Fruit fly (Drosophila melanogaster) whole organism, embryonic: ENCODE measurements around the gene CG14646.

Experiments
- Antp ChIP-seq: fragments of 200-800 bp; sonication (Bioruptor generic); optimal IDR thresholded peaks from 3 replicates; lab custom pipeline; 2016; ENCODE audit warnings: missing biosample characterization, missing genetic modification characterization
- Bgb ChIP-seq: fragments of 200-800 bp; sonication (Bioruptor generic); IDR thresholded peaks from 2 replicates; pipeline ENCODE4 v1.3.6; 2022; ENCODE audit warnings: missing biosample characterization, missing genetic modification characterization; ENCODE audit not compliant: partially characterized antibody
- CG11247 ChIP-seq: fragments of 200-800 bp; sonication (Bioruptor generic); IDR thresholded peaks from 2 replicates; pipeline ENCODE4 v1.3.6; 2022; ENCODE audit warnings: missing biosample characterization, missing genetic modification characterization
- CG13123 ChIP-seq: fragments of 200-800 bp; sonication (Bioruptor generic); optimal IDR thresholded peaks from 2 replicates; lab custom pipeline; 2016; ENCODE audit warnings: missing biosample characterization, missing genetic modification characterization
- CG1529 ChIP-seq: fragments of 200-800 bp; sonication (Bioruptor generic); optimal IDR thresholded peaks from 3 replicates; lab custom pipeline; 2018; ENCODE audit warnings: missing biosample characterization, missing genetic modification characterization
- CG1603 ChIP-seq: fragments of 200-800 bp; sonication (Bioruptor generic); optimal IDR thresholded peaks from 2 replicates; lab custom pipeline; 2019; ENCODE audit warnings: missing biosample characterization, mild to moderate bottlenecking, missing genetic modification characterization, moderate library complexity
- CG17361 ChIP-seq: fragments of 200-800 bp; sonication (Bioruptor generic); IDR thresholded peaks from 3 replicates; pipeline ENCODE4 v1.3.6; 2022; ENCODE audit warnings: missing biosample characterization, missing genetic modification characterization
- CG17568 ChIP-seq: fragments of 200-800 bp; sonication (Bioruptor generic); optimal IDR thresholded peaks from 2 replicates; lab custom pipeline; 2018; ENCODE audit warnings: missing biosample characterization, mild to moderate bottlenecking, missing genetic modification characterization, moderate library complexity
- CG18476 ChIP-seq: fragments of 200-800 bp; sonication (Bioruptor generic); optimal IDR thresholded peaks from 2 replicates; lab custom pipeline; 2016; ENCODE audit warnings: missing biosample characterization, mild to moderate bottlenecking, missing genetic modification characterization
- CG3281 ChIP-seq: fragments of 200-800 bp; sonication (Bioruptor generic); optimal IDR thresholded peaks from 3 replicates; lab custom pipeline; 2017; ENCODE audit warnings: missing biosample characterization, mild to moderate bottlenecking, missing genetic modification characterization
- CG34422 ChIP-seq: fragments of 200-800 bp; sonication (Bioruptor generic); IDR thresholded peaks from 3 replicates; pipeline ENCODE4 v1.3.6; 2022; ENCODE audit warnings: missing biosample characterization, missing genetic modification characterization
- CG3847 ChIP-seq: fragments of 200-800 bp; sonication (Bioruptor generic); IDR thresholded peaks from 2 replicates; pipeline ENCODE4 v1.3.6; 2022; ENCODE audit warnings: missing biosample characterization, missing genetic modification characterization
- CG4820 ChIP-seq: fragments of 200-800 bp; sonication (Bioruptor generic); optimal IDR thresholded peaks from 3 replicates; lab custom pipeline; 2016; ENCODE audit warnings: missing biosample characterization, missing genetic modification characterization
- CG7987 ChIP-seq: fragments of 200-800 bp; sonication (Bioruptor generic); optimal IDR thresholded peaks from 2 replicates; lab custom pipeline; 2018; ENCODE audit warnings: missing biosample characterization, mild to moderate bottlenecking, missing genetic modification characterization, moderate library complexity
- D19A ChIP-seq: fragments of 200-800 bp; optimal IDR thresholded peaks from 3 replicates; lab custom pipeline; 2019; ENCODE audit warnings: missing biosample characterization, mild to moderate bottlenecking, missing genetic modification characterization, moderate library complexity
- Elba2 ChIP-seq: fragments of 200-800 bp; sonication (Bioruptor generic); optimal IDR thresholded peaks from 3 replicates; lab custom pipeline; 2016; ENCODE audit warnings: missing biosample characterization, missing genetic modification characterization
- Gug ChIP-seq: fragments of 200-800 bp; sonication (Bioruptor generic); IDR thresholded peaks from 4 replicates; pipeline ENCODE4 v1.3.6; 2022; ENCODE audit warnings: missing biosample characterization, missing genetic modification characterization
- HLH54F ChIP-seq: fragments of 200-800 bp; sonication (Bioruptor generic); optimal IDR thresholded peaks from 3 replicates; lab custom pipeline; 2016; ENCODE audit warnings: missing biosample characterization, missing genetic modification characterization
- Hr78 ChIP-seq, 2 experiments: fragments of 200-800 bp in 1 of 2; fragments of >200 bp in 1 of 2; sonication (Bioruptor generic) in 1 of 2; optimal IDR thresholded peaks; 2 replicates each; lab custom pipeline; 2017 to 2019; ENCODE audit warnings: missing biosample characterization in 2 of 2, missing genetic modification characterization in 2 of 2, mild to moderate bottlenecking in 1 of 2, moderate library complexity in 1 of 2
- NFAT ChIP-seq: fragments of 200-800 bp; sonication (Bioruptor generic); IDR thresholded peaks from 2 replicates; pipeline ENCODE4 v1.3.6; 2022; ENCODE audit warnings: missing biosample characterization, missing genetic modification characterization
- Nf-YA ChIP-seq: fragments of 200-800 bp; sonication (Bioruptor generic); IDR thresholded peaks from 2 replicates; pipeline ENCODE4 v1.3.6; 2022; ENCODE audit warnings: missing biosample characterization, missing genetic modification characterization
- Nf-YC ChIP-seq: fragments of 200-800 bp; optimal IDR thresholded peaks from 3 replicates; lab custom pipeline; 2019; ENCODE audit warnings: missing biosample characterization, mild to moderate bottlenecking, missing genetic modification characterization, moderate library complexity
- Ptx1 ChIP-seq: fragments of 200-800 bp; sonication (Bioruptor generic); IDR thresholded peaks from 2 replicates; pipeline ENCODE4 v1.3.6; 2022; ENCODE audit warnings: missing biosample characterization, missing genetic modification characterization
- Sin3A ChIP-seq: fragments of >200 bp; optimal IDR thresholded peaks from 2 replicates; lab custom pipeline; 2018
- ash1 ChIP-seq: fragments of 200-800 bp; sonication (Bioruptor generic); optimal IDR thresholded peaks from 2 replicates; lab custom pipeline; 2018; ENCODE audit warnings: missing biosample characterization, mild to moderate bottlenecking, missing genetic modification characterization
- ci ChIP-seq: fragments of 200-800 bp; sonication (Bioruptor generic); IDR thresholded peaks from 3 replicates; pipeline ENCODE4 v1.3.6; 2022; ENCODE audit warnings: missing biosample characterization, missing genetic modification characterization
- dmrt99B ChIP-seq: fragments of 200-800 bp; sonication (Bioruptor generic); optimal IDR thresholded peaks from 2 replicates; lab custom pipeline; 2018; ENCODE audit warnings: missing biosample characterization, mild to moderate bottlenecking, missing genetic modification characterization, moderate library complexity
- dpn ChIP-seq, 2 experiments: fragments of 200-800 bp; sonication (Bioruptor generic); optimal IDR thresholded peaks; 3 replicates each; lab custom pipeline; 2016; ENCODE audit warnings: missing biosample characterization in 2 of 2, missing genetic modification characterization in 2 of 2
- dysf ChIP-seq: fragments of 200-800 bp; sonication (Bioruptor generic); IDR thresholded peaks from 3 replicates; pipeline ENCODE4 v1.3.6; 2022; ENCODE audit warnings: missing biosample characterization, missing genetic modification characterization
- emc ChIP-seq: fragments of 200-800 bp; sonication (Bioruptor generic); optimal IDR thresholded peaks from 2 replicates; lab custom pipeline; 2016; ENCODE audit warnings: missing biosample characterization, missing genetic modification characterization
- ems ChIP-seq: fragments of 200-800 bp; sonication (Bioruptor generic); optimal IDR thresholded peaks from 3 replicates; lab custom pipeline; 2016; ENCODE audit warnings: missing biosample characterization, missing genetic modification characterization
- eve ChIP-seq, 2 experiments: fragments of >200 bp; optimal IDR thresholded peaks; 2 replicates each; lab custom pipeline; 2017; ENCODE audit warnings: missing biosample characterization in 2 of 2, missing genetic modification characterization in 2 of 2
- fd64A ChIP-seq: fragments of 200-800 bp; sonication (Bioruptor generic); optimal IDR thresholded peaks from 3 replicates; lab custom pipeline; 2018; ENCODE audit warnings: missing biosample characterization, mild to moderate bottlenecking, missing genetic modification characterization
- gem ChIP-seq: fragments of 200-800 bp; sonication (Bioruptor generic); optimal IDR thresholded peaks from 2 replicates; lab custom pipeline; 2019; ENCODE audit warnings: missing biosample characterization, mild to moderate bottlenecking, missing genetic modification characterization, moderate library complexity
- gsb ChIP-seq: fragments of 200-800 bp; sonication (Bioruptor generic); IDR thresholded peaks from 2 replicates; pipeline ENCODE4 v1.3.6; 2022; ENCODE audit warnings: missing biosample characterization, missing genetic modification characterization
- lab ChIP-seq: fragments of 200-800 bp; sonication (Bioruptor generic); optimal IDR thresholded peaks from 3 replicates; lab custom pipeline; 2017; ENCODE audit warnings: missing biosample characterization, missing genetic modification characterization, mild to moderate bottlenecking, moderate library complexity, missing genetic modification reagents
- lmd ChIP-seq: fragments of 200-800 bp; sonication (Bioruptor generic); IDR thresholded peaks from 2 replicates; pipeline ENCODE4 v1.3.6; 2022; ENCODE audit warnings: missing biosample characterization, missing genetic modification characterization
- nau ChIP-seq: fragments of 200-800 bp; sonication (Bioruptor generic); optimal IDR thresholded peaks from 3 replicates; lab custom pipeline; 2017; ENCODE audit warnings: missing biosample characterization, mild to moderate bottlenecking, missing genetic modification characterization, missing genetic modification reagents
- nmo ChIP-seq: fragments of 200-800 bp; sonication (Bioruptor generic); optimal IDR thresholded peaks from 2 replicates; lab custom pipeline; 2018; ENCODE audit warnings: missing biosample characterization, mild to moderate bottlenecking, missing genetic modification characterization, moderate library complexity
- odd ChIP-seq: fragments of 200-800 bp; sonication (Bioruptor generic); optimal IDR thresholded peaks from 2 replicates; lab custom pipeline; 2017; ENCODE audit warnings: missing biosample characterization, mild to moderate bottlenecking, missing genetic modification characterization
- onecut ChIP-seq: fragments of 200-800 bp; sonication (Bioruptor generic); IDR thresholded peaks from 2 replicates; pipeline ENCODE4 v1.3.6; 2022; ENCODE audit warnings: missing biosample characterization, missing genetic modification characterization
- otp ChIP-seq: fragments of 200-800 bp; sonication (Bioruptor generic); IDR thresholded peaks from 3 replicates; pipeline ENCODE4, ENCODE4 v1.3.6; 2022; ENCODE audit warnings: missing biosample characterization, missing genetic modification characterization
- pan ChIP-seq, 4 experiments: fragments of >200 bp in 3 of 4; fragments of 200-800 bp in 1 of 4; sonication (Bioruptor generic) in 1 of 4; optimal IDR thresholded peaks in 3 of 4; IDR thresholded peaks in 1 of 4; 2 replicates each; pipeline versions ENCODE4 v1.3.6 to Lab custom; 2017 to 2022; ENCODE audit warnings: missing biosample characterization in 2 of 4, missing genetic modification characterization in 2 of 4, mixed read lengths in 1 of 4
- phol ChIP-seq: fragments of 200-800 bp; sonication (Bioruptor generic); optimal IDR thresholded peaks from 3 replicates; lab custom pipeline; 2018; ENCODE audit warnings: missing biosample characterization, mild to moderate bottlenecking, missing genetic modification characterization, moderate library complexity
- prd ChIP-seq, 3 experiments: fragments of >200 bp in 2 of 3; fragments of 200-800 bp in 1 of 3; sonication (Bioruptor generic) in 1 of 3; optimal IDR thresholded peaks in 2 of 3; IDR thresholded peaks in 1 of 3; 2 replicates in 2 of 3; 3 replicates in 1 of 3; pipeline versions ENCODE4 v1.3.6 to Lab custom; 2017 to 2022; ENCODE audit warnings: missing biosample characterization in 1 of 3, missing genetic modification characterization in 1 of 3
- row ChIP-seq: fragments of 200-800 bp; sonication (Bioruptor generic); IDR thresholded peaks from 3 replicates; pipeline ENCODE4 v1.3.6; 2022; ENCODE audit warnings: missing biosample characterization, missing genetic modification characterization
- run ChIP-seq: fragments of 200-800 bp; sonication (Bioruptor generic); optimal IDR thresholded peaks from 3 replicates; lab custom pipeline; 2018; ENCODE audit warnings: missing biosample characterization, mild to moderate bottlenecking, missing genetic modification characterization
- vvl ChIP-seq: fragments of 200-800 bp; sonication (Bioruptor generic); IDR thresholded peaks from 2 replicates; pipeline ENCODE4 v1.3.6; 2022; ENCODE audit warnings: missing biosample characterization, missing genetic modification characterization
- zf30C ChIP-seq: fragments of 200-800 bp; sonication (Bioruptor generic); optimal IDR thresholded peaks from 3 replicates; lab custom pipeline; 2018; ENCODE audit warnings: missing biosample characterization, mild to moderate bottlenecking, missing genetic modification characterization

The CG14646 gene

DNA sequence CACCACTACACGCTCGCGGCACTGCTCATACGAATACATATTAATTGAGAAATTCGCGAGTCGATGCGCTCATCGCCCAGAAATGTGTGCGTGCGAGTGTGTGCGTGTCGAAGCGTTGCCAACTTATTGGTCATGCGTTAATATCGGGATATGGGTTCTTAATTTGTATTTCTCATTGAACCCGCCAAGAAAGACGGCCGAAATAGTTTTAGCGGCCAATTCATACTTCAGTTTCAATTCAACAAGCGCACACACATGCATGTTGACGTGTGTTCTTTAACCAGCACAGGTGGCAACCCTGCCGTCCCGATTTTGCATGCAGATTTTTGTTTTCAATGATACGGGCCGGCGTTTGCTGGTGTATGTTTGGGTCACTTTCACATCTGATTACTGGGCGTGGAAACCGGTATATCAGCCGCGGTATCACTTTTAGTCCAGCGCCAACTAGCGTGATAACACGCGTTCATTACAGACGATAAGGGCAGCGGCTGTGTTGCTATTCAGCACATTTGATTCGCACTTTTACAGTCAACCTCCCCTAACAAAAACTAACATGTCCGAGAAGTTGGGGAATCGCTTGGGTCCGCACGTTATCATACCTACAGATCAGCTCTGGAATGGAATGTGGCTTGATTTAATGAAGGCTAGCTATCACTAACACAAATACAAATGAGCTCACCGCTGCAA lies 13.7 kb downstream of the CG14646 start:
- no peak for TF ChIP-seq NFAT (GFP tag; lab: Robert Waterston, UW)
- TF ChIP-seq CG1529: no peak
- TF ChIP-seq nmo (GFP tag; lab: Kevin White, UChicago): no peak
- no peak for TF ChIP-seq CG34422 (GFP tag; lab: Robert Waterston, UW)
- TF ChIP-seq lmd (GFP tag; lab: Robert Waterston, UW): no peak
- no peak for TF ChIP-seq Elba2
- TF ChIP-seq otp (GFP tag; lab: Robert Waterston, UW): no peak; the same call in 2 of the 3 replicates
- TF ChIP-seq run (tag; lab: Kevin White, UChicago): no peak
- no peak for TF ChIP-seq eve (GFP tag; optimal IDR thresholded peaks at IDR 0.05; lab: Kevin White, UChicago)
- TF ChIP-seq D19A (tag; lab: Kevin White, UChicago): no peak
- no peak for TF ChIP-seq gsb (GFP tag; lab: Robert Waterston, UW)
- peak in 1 of 2 experiments; percentile 39 for TF ChIP-seq dpn (GFP tag; optimal IDR thresholded peaks at IDR 0.05; lab: Kevin White, UChicago)
- TF ChIP-seq Sin3A (lab: Kevin White, UChicago): no peak
- no peak for TF ChIP-seq CG1603 (tag; lab: Kevin White, UChicago)
- TF ChIP-seq zf30C (GFP tag; lab: Kevin White, UChicago): no peak
- no peak for TF ChIP-seq CG18476
- TF ChIP-seq vvl: no peak
- no peak for TF ChIP-seq CG13123
- no peak for TF ChIP-seq gem (tag; lab: Kevin White, UChicago)
- no peak for TF ChIP-seq fd64A (GFP tag; lab: Kevin White, UChicago)
- no peak for TF ChIP-seq dysf
- no peak for TF ChIP-seq CG3847
- no peak for TF ChIP-seq Gug (GFP tag; lab: Robert Waterston, UW)
- no peak for TF ChIP-seq onecut (GFP tag; lab: Robert Waterston, UW)
- no peak; the same call in 2 of the 3 replicates for TF ChIP-seq row
- no peak for TF ChIP-seq CG4820 (GFP tag; lab: Kevin White, UChicago)
- no peak for TF ChIP-seq pan (optimal IDR thresholded peaks at IDR 0.05; lab: Kevin White, UChicago)
- TF ChIP-seq pan (GFP tag; optimal IDR thresholded peaks at IDR 0.05 in 1 of 2, IDR thresholded peaks at IDR 0.05 in 1 of 2): no peak
- TF ChIP-seq Antp (GFP tag; lab: Kevin White, UChicago): no peak
- TF ChIP-seq CG17361: no peak
- TF ChIP-seq emc (GFP tag; lab: Kevin White, UChicago): no peak
- no peak for TF ChIP-seq CG11247 (GFP tag; lab: Robert Waterston, UW)
- no peak for TF ChIP-seq nau (GFP tag; lab: Kevin White, UChicago)
- no peak for TF ChIP-seq Hr78 (GFP tag; optimal IDR thresholded peaks at IDR 0.05; lab: Kevin White, UChicago)
- no peak for TF ChIP-seq odd (GFP tag; lab: Kevin White, UChicago)
- peak; percentile 22; the same call in 1 of the 3 replicates for TF ChIP-seq ci (GFP tag; lab: Robert Waterston, UW)
- no peak for TF ChIP-seq ash1 (GFP tag; lab: Kevin White, UChicago)
- TF ChIP-seq CG3281: no peak
- no peak for TF ChIP-seq Ptx1 (GFP tag; lab: Robert Waterston, UW)
- peak; percentile 8 for TF ChIP-seq ems
- TF ChIP-seq prd (optimal IDR thresholded peaks at IDR 0.05; lab: Kevin White, UChicago): no peak
- 0 out of 3 replicates have a peak, but pooled peaks have one; percentile 7 for TF ChIP-seq prd (GFP tag; IDR thresholded peaks at IDR 0.05; lab: Robert Waterston, UW)
- 0 out of 2 replicates have a peak, but pooled peaks have one; percentile 13 for TF ChIP-seq Nf-YA (GFP tag; lab: Robert Waterston, UW)
- peak; percentile 3 for TF ChIP-seq lab (GFP tag; lab: Kevin White, UChicago)
- TF ChIP-seq phol (tag; lab: Kevin White, UChicago): no peak
- TF ChIP-seq HLH54F (GFP tag; lab: Kevin White, UChicago): no peak
- TF ChIP-seq CG7987: no peak
- no peak for TF ChIP-seq Bgb (GFP tag; lab: Robert Waterston, UW)
- no peak for TF ChIP-seq Nf-YC
- no peak for TF ChIP-seq dmrt99B (tag; lab: Kevin White, UChicago)
- no peak for TF ChIP-seq CG17568
